Fruit fly (Drosophila melanogaster) whole organism, prepupa: ENCODE results near the gene Bx.

Experiments used
- CG11902 ChIP-seq: fragments of 200-800 bp; sonication (Bioruptor generic); optimal IDR thresholded peaks from 3 replicates; lab custom pipeline; 2016; ENCODE audit warnings: missing biosample characterization, missing genetic modification characterization
- CG3032 ChIP-seq: fragments of 200-800 bp; optimal IDR thresholded peaks from 2 replicates; lab custom pipeline; 2019; ENCODE audit warnings: missing biosample characterization, mild to moderate bottlenecking, missing genetic modification characterization, moderate library complexity
- CG31627 ChIP-seq: fragments of 200-800 bp; sonication (Bioruptor generic); optimal IDR thresholded peaks from 3 replicates; lab custom pipeline; 2016; ENCODE audit warnings: missing biosample characterization, missing genetic modification characterization
- CG32006 ChIP-seq: fragments of 200-800 bp; sonication (Bioruptor generic); optimal IDR thresholded peaks from 3 replicates; lab custom pipeline; 2017; ENCODE audit warnings: missing biosample characterization, mild to moderate bottlenecking, missing genetic modification characterization
- CG6808 ChIP-seq: fragments of 200-800 bp; sonication (Bioruptor generic); optimal IDR thresholded peaks from 3 replicates; lab custom pipeline; 2017; ENCODE audit warnings: missing biosample characterization, missing genetic modification characterization, mild to moderate bottlenecking, moderate library complexity, missing genetic modification reagents
- CG6854 ChIP-seq: fragments of 200-800 bp; sonication (Bioruptor generic); optimal IDR thresholded peaks from 2 replicates; lab custom pipeline; 2017; ENCODE audit warnings: missing biosample characterization, mild to moderate bottlenecking, missing genetic modification characterization
- CG8119 ChIP-seq: fragments of 200-800 bp; sonication (Bioruptor generic); IDR thresholded peaks from 3 replicates; pipeline ENCODE4 v1.3.6; 2022; ENCODE audit warnings: missing biosample characterization, missing genetic modification characterization
- Eip78C ChIP-seq: fragments of 200-800 bp; sonication (Bioruptor generic); peaks from one replicate; lab custom pipeline; 2016; ENCODE audit warnings: missing biosample characterization, missing genetic modification characterization
- Gug ChIP-seq: fragments of 200-800 bp; sonication (Bioruptor generic); IDR thresholded peaks from 2 replicates; pipeline ENCODE4 v1.3.6; 2022; ENCODE audit warnings: missing biosample characterization, missing genetic modification characterization
- net ChIP-seq: fragments of 200-800 bp; sonication (Bioruptor generic); optimal IDR thresholded peaks from 3 replicates; lab custom pipeline; 2016; ENCODE audit warnings: missing biosample characterization, missing genetic modification characterization
- spab ChIP-seq: fragments of 200-800 bp; sonication (Bioruptor generic); optimal IDR thresholded peaks from 2 replicates; lab custom pipeline; 2017; ENCODE audit warnings: missing biosample characterization, mild to moderate bottlenecking, missing genetic modification characterization, missing genetic modification reagents
- topi ChIP-seq: fragments of 200-800 bp; sonication (Bioruptor generic); optimal IDR thresholded peaks from 3 replicates; lab custom pipeline; 2016; ENCODE audit warnings: missing biosample characterization, missing genetic modification characterization

Gene Bx

dm6 chrX:18613434-18613833, 98.2 kb downstream of the Bx start (continued):
- TF ChIP-seq CG32006 (GFP tag; lab: Kevin White, UChicago) (peak; percentile 12), spab (peak; percentile 9), CG6854 (no peak), CG8119 (GFP tag; lab: Robert Waterston, UW) (no peak), Eip78C (GFP tag; lab: Kevin White, UChicago) (peak; percentile 63), CG3032 (tag; lab: Kevin White, UChicago) (peak; percentile 21), net (GFP tag; lab: Kevin White, UChicago) (no peak)

dm6 chrX:18617489-18617888, 102.3 kb downstream of the Bx start, which contains the start of gene CG15040:
Gene CG15040, minus strand, starts transcription at chrX:18617589.
- no peak for TF ChIP-seq topi
- no peak for TF ChIP-seq CG31627 (GFP tag; lab: Kevin White, UChicago)
- TF ChIP-seq, all 60 proteins: peak for 0

dm6 chrX:18618122-18618521, 102.9 kb downstream of the Bx start:
- TF ChIP-seq CG11902 (GFP tag; lab: Kevin White, UChicago) = no peak
- TF ChIP-seq CG6808 = peak; percentile 2
- TF ChIP-seq Eip78C (GFP tag; lab: Kevin White, UChicago) = peak; percentile 6

dm6 chrX:18621649-18622346, 106.6 kb downstream of the Bx start:
- peak; percentile 27 for TF ChIP-seq Eip78C (GFP tag; lab: Kevin White, UChicago)
- no peak for TF ChIP-seq Gug (GFP tag; lab: Robert Waterston, UW)
